ENCODE assay signal across 1 fruit fly cellular context in genomic region chr3R:24580067-24580962, dm6.
TF ChIP-seq lines count a peak whose summit lies in the region.

No protein-coding gene starts in this region.

TF ChIP-seq in whole organism, embryonic, 481 proteins besides CTCF, POLR2A, EP300 and RAD21 (continued from another document):
- no peak for TF ChIP-seq h (optimal IDR thresholded peaks at IDR 0.05; lab: Kevin White, UChicago)
- peak; percentile 14 for TF ChIP-seq CG12659 (GFP tag; optimal IDR thresholded peaks at IDR 0.05; lab: Kevin White, UChicago)
- peak; percentile 38 for TF ChIP-seq Asciz (GFP tag; optimal IDR thresholded peaks at IDR 0.05; lab: Kevin White, UChicago)
- peak; percentile 76 for TF ChIP-seq CG9727 (GFP tag; optimal IDR thresholded peaks at IDR 0.05; lab: Kevin White, UChicago)
- no peak for TF ChIP-seq CG17385 (GFP tag; optimal IDR thresholded peaks at IDR 0.05; lab: Kevin White, UChicago)
- TF ChIP-seq stc (GFP tag; IDR thresholded peaks at IDR 0.05; lab: Robert Waterston, UW), result no peak
- TF ChIP-seq CG9876 (GFP tag; optimal IDR thresholded peaks at IDR 0.05; lab: Kevin White, UChicago), result no peak
- peak; percentile 23 for TF ChIP-seq D19A (tag; optimal IDR thresholded peaks at IDR 0.05; lab: Kevin White, UChicago)
- peak; percentile 61 for TF ChIP-seq zf30C (GFP tag; optimal IDR thresholded peaks at IDR 0.05; lab: Kevin White, UChicago)
- TF ChIP-seq Xbp1 (GFP tag; optimal IDR thresholded peaks at IDR 0.05; lab: Kevin White, UChicago), result peak; percentile 21
- no peak for TF ChIP-seq CG17912 (GFP tag; optimal IDR thresholded peaks at IDR 0.05; lab: Kevin White, UChicago)
- TF ChIP-seq insv (GFP tag; optimal IDR thresholded peaks at IDR 0.05; lab: Kevin White, UChicago), result peak in 1 of 2 experiments; percentile 67
- TF ChIP-seq lbe (GFP tag; optimal IDR thresholded peaks at IDR 0.05; lab: Kevin White, UChicago), result no peak
- no peak for TF ChIP-seq Atf6 (GFP tag; IDR thresholded peaks at IDR 0.05; lab: Robert Waterston, UW)
- TF ChIP-seq Meics (GFP tag; optimal IDR thresholded peaks at IDR 0.05; lab: Kevin White, UChicago), result peak; percentile 23
- 0 out of 2 replicates have a peak, but pooled peaks have one; percentile 21 for TF ChIP-seq HLH3B (GFP tag; IDR thresholded peaks at IDR 0.05; lab: Robert Waterston, UW)
- no peak for TF ChIP-seq CG12942 (GFP tag; optimal IDR thresholded peaks at IDR 0.05; lab: Kevin White, UChicago)
- no peak for TF ChIP-seq fd64A (GFP tag; optimal IDR thresholded peaks at IDR 0.05; lab: Kevin White, UChicago)
- peak; percentile 53 for TF ChIP-seq CoRest (tag; optimal IDR thresholded peaks at IDR 0.05; lab: Kevin White, UChicago)
- TF ChIP-seq Gug (GFP tag; IDR thresholded peaks at IDR 0.05; lab: Robert Waterston, UW), result no peak
- TF ChIP-seq CG2712 (tag; optimal IDR thresholded peaks at IDR 0.05; lab: Kevin White, UChicago), result peak; percentile 61
- no peak for TF ChIP-seq chn (GFP tag; optimal IDR thresholded peaks at IDR 0.05; lab: Kevin White, UChicago)
- TF ChIP-seq sens-2 (GFP tag; IDR thresholded peaks at IDR 0.05; lab: Robert Waterston, UW), result 0 out of 2 replicates have a peak, but pooled peaks have one; percentile 3
- TF ChIP-seq Hey (tag; optimal IDR thresholded peaks at IDR 0.05; lab: Kevin White, UChicago), result no peak
- peak in 1 of 2 experiments; percentile 14 for TF ChIP-seq Pdp1 (GFP tag; optimal IDR thresholded peaks at IDR 0.05; lab: Kevin White, UChicago)
- peak; percentile 25 for TF ChIP-seq Spps (tag; optimal IDR thresholded peaks at IDR 0.05; lab: Kevin White, UChicago)
- TF ChIP-seq fru (optimal IDR thresholded peaks at IDR 0.05; lab: Kevin White, UChicago), result no peak
- TF ChIP-seq ewg (GFP tag; optimal IDR thresholded peaks at IDR 0.05; lab: Kevin White, UChicago), result peak; percentile 9
- TF ChIP-seq CG4328 (GFP tag; optimal IDR thresholded peaks at IDR 0.05; lab: Kevin White, UChicago), result no peak
- TF ChIP-seq Usf (GFP tag; optimal IDR thresholded peaks at IDR 0.05; lab: Kevin White, UChicago), result no peak
- TF ChIP-seq row (GFP tag; IDR thresholded peaks at IDR 0.05; lab: Robert Waterston, UW), result 0 out of 3 replicates have a peak, but pooled peaks have one; percentile 35
- peak; percentile 64 for TF ChIP-seq gem (tag; optimal IDR thresholded peaks at IDR 0.05; lab: Kevin White, UChicago)
- TF ChIP-seq CG6254 (GFP tag; optimal IDR thresholded peaks at IDR 0.05; lab: Kevin White, UChicago), result peak; percentile 30
- TF ChIP-seq sd (tag; optimal IDR thresholded peaks at IDR 0.05; lab: Kevin White, UChicago), result peak; percentile 84
- peak; percentile 67 for TF ChIP-seq Sox100B (GFP tag; optimal IDR thresholded peaks at IDR 0.05; lab: Kevin White, UChicago)
- peak; percentile 20 for TF ChIP-seq CG2116 (GFP tag; optimal IDR thresholded peaks at IDR 0.05; lab: Kevin White, UChicago)
- TF ChIP-seq grn (GFP tag; optimal IDR thresholded peaks at IDR 0.05; lab: Kevin White, UChicago), result no peak
- 0 out of 3 replicates have a peak, but pooled peaks have one; percentile 28 for TF ChIP-seq CG34422 (GFP tag; IDR thresholded peaks at IDR 0.05; lab: Robert Waterston, UW)
- peak; percentile 34; the same call in 1 of the 2 replicates for TF ChIP-seq CG6689 (GFP tag; IDR thresholded peaks at IDR 0.05; lab: Robert Waterston, UW)
- TF ChIP-seq CG10267 (tag; optimal IDR thresholded peaks at IDR 0.05; lab: Kevin White, UChicago), result peak; percentile 11
- TF ChIP-seq Bdp1 (GFP tag; optimal IDR thresholded peaks at IDR 0.05; lab: Kevin White, UChicago), result no peak
- peak; percentile 32 for TF ChIP-seq CG12391 (tag; optimal IDR thresholded peaks at IDR 0.05; lab: Kevin White, UChicago)
- TF ChIP-seq schlank (tag; optimal IDR thresholded peaks at IDR 0.05; lab: Kevin White, UChicago), result no peak
- peak; percentile 81 for TF ChIP-seq sens (GFP tag; lab: Kevin White, UChicago)
- TF ChIP-seq CG13624 (GFP tag; optimal IDR thresholded peaks at IDR 0.05; lab: Kevin White, UChicago), result peak; percentile 7
- no peak for TF ChIP-seq HLH54F (GFP tag; optimal IDR thresholded peaks at IDR 0.05; lab: Kevin White, UChicago)
- TF ChIP-seq ham (GFP tag; IDR thresholded peaks at IDR 0.05; lab: Robert Waterston, UW), result no peak
- peak; percentile 65 for TF ChIP-seq CG10979 (tag; optimal IDR thresholded peaks at IDR 0.05; lab: Kevin White, UChicago)
- peak; percentile 2 for TF ChIP-seq pros (GFP tag; optimal IDR thresholded peaks at IDR 0.05; lab: Kevin White, UChicago)
- peak; percentile 19 for TF ChIP-seq tio (GFP tag; optimal IDR thresholded peaks at IDR 0.05; lab: Kevin White, UChicago)
- peak; percentile 70 for TF ChIP-seq CG7556 (GFP tag; optimal IDR thresholded peaks at IDR 0.05; lab: Kevin White, UChicago)
- peak; percentile 50 for TF ChIP-seq CG9437 (GFP tag; optimal IDR thresholded peaks at IDR 0.05; lab: Kevin White, UChicago)
- peak; percentile 61 for TF ChIP-seq CG2678 (tag; optimal IDR thresholded peaks at IDR 0.05; lab: Kevin White, UChicago)
- TF ChIP-seq dmrt99B (tag; optimal IDR thresholded peaks at IDR 0.05; lab: Kevin White, UChicago), result peak; percentile 56
- TF ChIP-seq CG12769 (tag; optimal IDR thresholded peaks at IDR 0.05; lab: Kevin White, UChicago), result no peak
- peak; percentile 12 for TF ChIP-seq CG1529 (GFP tag; optimal IDR thresholded peaks at IDR 0.05; lab: Kevin White, UChicago)
- no peak for TF ChIP-seq CG15479 (GFP tag; optimal IDR thresholded peaks at IDR 0.05; lab: Kevin White, UChicago)
- peak; percentile 33 for TF ChIP-seq CG8924 (tag; optimal IDR thresholded peaks at IDR 0.05; lab: Kevin White, UChicago)
- peak; percentile 2 for TF ChIP-seq CG10654 (GFP tag; optimal IDR thresholded peaks at IDR 0.05; lab: Kevin White, UChicago)
- no peak for TF ChIP-seq gce (GFP tag; IDR thresholded peaks at IDR 0.05; lab: Robert Waterston, UW)
- TF ChIP-seq CG11504 (tag; optimal IDR thresholded peaks at IDR 0.05; lab: Kevin White, UChicago), result peak; percentile 60
- TF ChIP-seq CG14710 (tag; optimal IDR thresholded peaks at IDR 0.05; lab: Kevin White, UChicago), result peak; percentile 55
- no peak for TF ChIP-seq dimm (GFP tag; IDR thresholded peaks at IDR 0.05; lab: Robert Waterston, UW)
- TF ChIP-seq CG9932 (GFP tag; IDR thresholded peaks at IDR 0.05; lab: Robert Waterston, UW), result no peak
- peak; percentile 4 for TF ChIP-seq CG10209 (GFP tag; optimal IDR thresholded peaks at IDR 0.05; lab: Kevin White, UChicago)
TF ChIP-seq in whole organism, embryonic: peak in this region for 99.
